Fruit fly (Drosophila melanogaster) S2 (cell line): ENCODE data around the gene Rcd-1.
A peak's percentile ranks its signal among the peaks of the same experiment; 100 is the strongest.

ENCODE experiments used
- CG8478 ChIP-seq: fragments of >200 bp; optimal IDR thresholded peaks from 2 replicates; lab custom pipeline; 2018
- CTCF ChIP-seq, 2 experiments: fragments of >200 bp; optimal IDR thresholded peaks; 2 replicates each; lab custom pipeline; 2018

The Rcd-1 gene

DNA sequence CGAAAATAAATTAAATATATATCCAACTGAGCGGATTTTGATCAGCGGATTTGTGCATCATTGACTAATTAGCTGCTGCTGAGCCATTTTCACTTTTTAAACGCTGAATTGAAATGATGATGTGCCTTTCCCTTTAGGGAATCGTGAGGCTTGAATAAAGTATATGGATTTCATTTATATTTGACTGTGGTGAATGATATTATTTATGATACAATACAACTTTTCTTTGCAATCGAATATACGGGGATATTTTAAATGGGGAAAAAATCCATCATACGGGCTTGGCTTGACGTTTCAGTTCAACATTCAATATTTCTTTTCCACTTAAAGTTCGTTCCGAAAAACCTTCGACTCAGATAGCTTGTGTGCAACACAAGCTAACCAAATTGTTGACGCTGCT is 27.3 kb upstream of the Rcd-1 start, which contains the start of the genes Shawn and Tyler:
Shawn (plus strand) TSS at position 301 of the 400 bp plus-strand sequence.
Tyler (plus strand) TSS at position 301 of the 400 bp plus-strand sequence.
- no peak for TF ChIP-seq CTCF (optimal IDR thresholded peaks at IDR 0.05; lab: Kevin White, UChicago)

DNA sequence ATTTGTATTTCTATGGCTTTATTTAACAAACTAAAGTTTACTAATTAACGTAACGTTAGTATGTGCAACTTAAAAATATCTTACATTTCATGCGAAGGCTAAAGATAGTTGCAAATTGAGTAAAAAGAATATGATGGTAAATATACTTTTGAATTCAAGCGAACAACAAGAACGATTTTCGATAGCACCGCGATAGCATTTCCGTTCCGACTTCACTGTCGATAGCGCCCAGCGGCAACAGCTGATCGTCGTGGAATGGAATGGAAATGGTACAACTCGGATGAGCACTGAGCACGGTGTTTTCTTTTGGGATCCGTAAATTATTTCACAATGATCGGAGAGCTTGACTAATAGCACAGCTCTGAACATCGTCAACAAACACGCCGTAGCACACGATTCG is 25.1 kb upstream of the Rcd-1 start:
- no peak for TF ChIP-seq CG8478
- TF ChIP-seq CTCF (optimal IDR thresholded peaks at IDR 0.05; lab: Kevin White, UChicago) = no peak

DNA sequence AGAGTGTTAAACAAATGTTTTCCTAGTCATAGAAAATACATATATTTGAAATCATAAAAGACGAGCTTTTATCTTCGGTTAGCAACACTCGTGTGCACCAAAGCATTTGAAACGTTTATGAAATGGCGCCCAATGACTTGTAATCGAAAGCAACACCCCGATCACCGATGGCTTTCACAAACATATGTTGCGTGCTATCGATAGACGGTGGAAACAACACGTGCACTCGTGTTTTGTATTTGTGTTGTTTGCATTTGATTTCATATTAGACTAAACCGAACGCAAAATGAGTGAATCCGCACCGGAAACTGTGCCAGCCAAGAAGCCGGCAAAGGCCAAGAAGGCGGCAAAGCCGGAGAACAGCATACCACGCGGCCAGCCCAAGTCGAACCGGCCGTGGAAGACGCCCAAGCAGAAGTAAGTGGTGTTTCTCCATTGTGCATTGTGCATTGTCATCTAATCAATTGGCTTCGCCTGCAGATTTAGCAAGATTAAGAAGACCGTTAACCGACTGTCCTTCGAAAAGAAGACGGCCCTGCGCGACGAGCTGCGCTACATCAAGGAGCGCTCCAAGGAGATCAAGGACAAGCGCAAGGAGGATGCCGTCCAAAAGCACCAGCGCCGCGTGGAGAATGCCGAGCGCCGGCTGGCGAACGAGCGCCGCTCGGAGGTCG is 22.4 kb upstream of the Rcd-1 start, which contains the start of gene CG14210:
CG14210 (plus strand) TSS at position 207 of the 674 bp plus-strand sequence.
- no peak for TF ChIP-seq CG8478
- TF ChIP-seq CTCF (optimal IDR thresholded peaks at IDR 0.05; lab: Kevin White, UChicago) = no peak

DNA sequence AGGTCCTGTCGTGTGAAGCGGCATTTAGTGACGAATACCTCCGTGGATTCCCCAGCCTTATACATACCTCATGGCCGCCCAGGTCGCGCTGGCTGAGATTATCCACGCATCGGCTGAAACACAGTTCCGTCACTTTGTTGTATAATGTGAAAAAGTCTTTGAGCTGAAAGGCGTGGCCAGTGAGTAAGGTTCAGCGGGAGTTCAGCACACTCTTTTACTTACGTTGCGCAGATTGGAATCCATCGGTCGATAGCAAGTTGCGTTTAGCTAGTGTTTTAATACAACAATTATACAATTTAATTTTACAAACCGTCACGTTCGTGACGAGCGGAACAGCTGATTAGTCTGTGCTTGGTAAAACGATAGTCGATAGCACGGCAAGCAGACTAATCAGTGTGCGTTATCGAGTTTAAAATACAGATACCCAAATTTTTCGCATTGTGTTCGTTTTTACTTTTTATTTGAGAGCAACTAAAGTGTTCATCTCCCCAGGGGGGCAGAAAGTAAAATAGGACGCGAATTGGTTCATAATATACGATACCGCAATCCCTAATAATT is 20.3 kb upstream of the Rcd-1 start, which contains the start of the genes Pstk and Tim9b:
Pstk (minus strand) TSS at position 355 of the 558 bp plus-strand sequence.
Tim9b (minus strand) TSS at position 355 of the 558 bp plus-strand sequence.
- TF ChIP-seq CTCF (optimal IDR thresholded peaks at IDR 0.05; lab: Kevin White, UChicago) = no peak
- no peak for TF ChIP-seq CG8478

DNA sequence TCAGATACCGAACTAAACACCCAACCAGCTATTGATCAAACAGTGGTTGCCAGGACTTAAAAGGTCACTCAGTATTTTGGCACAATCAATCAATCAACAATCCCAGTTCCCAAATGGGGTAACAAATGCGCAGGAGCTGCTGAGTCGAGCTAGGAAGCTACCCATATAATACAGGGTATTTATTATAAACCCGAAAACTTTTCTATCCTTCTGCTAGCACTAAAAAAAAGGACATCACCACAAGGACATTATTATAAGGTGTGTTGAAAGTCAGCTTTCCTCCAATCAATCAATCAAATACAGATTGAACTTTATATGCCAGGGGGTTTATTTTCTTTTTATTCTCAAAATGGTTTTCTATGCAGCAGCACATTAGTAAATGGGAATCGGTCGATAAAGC is 17.4 kb upstream of the Rcd-1 start, which contains the start of gene CG14221:
CG14221 (minus strand) TSS at position 101 of the 400 bp plus-strand sequence.
- TF ChIP-seq CTCF (optimal IDR thresholded peaks at IDR 0.05; lab: Kevin White, UChicago) (no peak), CG8478 (no peak)

DNA sequence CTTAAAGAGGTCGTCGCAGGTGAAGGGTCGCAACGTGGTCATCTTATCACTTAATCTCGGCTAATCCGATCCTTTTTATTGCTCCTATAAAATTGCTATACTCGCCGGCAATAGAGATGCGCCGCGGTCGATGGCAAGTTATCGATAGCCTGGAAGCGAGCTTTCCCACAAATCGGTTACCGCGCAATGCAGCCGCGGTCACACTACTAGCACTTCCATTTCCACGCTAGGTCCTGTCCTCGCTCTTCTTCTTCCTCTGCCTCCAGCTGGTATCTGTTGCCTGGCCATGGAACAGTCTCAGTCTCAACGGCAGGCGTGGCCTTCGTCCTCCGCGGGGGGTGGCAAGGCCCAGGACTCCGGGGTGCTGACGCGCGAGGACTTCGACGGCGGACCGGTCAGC is 15.6 kb upstream of the Rcd-1 start, which contains the start of the genes Naa20A and MKP-4:
Naa20A (minus strand) TSS at position 151 of the 400 bp plus-strand sequence.
MKP-4 (plus strand) TSS at position 191 of the 400 bp plus-strand sequence.
- TF ChIP-seq CTCF (optimal IDR thresholded peaks at IDR 0.05; lab: Kevin White, UChicago) = no peak
- TF ChIP-seq CG8478 = no peak

DNA sequence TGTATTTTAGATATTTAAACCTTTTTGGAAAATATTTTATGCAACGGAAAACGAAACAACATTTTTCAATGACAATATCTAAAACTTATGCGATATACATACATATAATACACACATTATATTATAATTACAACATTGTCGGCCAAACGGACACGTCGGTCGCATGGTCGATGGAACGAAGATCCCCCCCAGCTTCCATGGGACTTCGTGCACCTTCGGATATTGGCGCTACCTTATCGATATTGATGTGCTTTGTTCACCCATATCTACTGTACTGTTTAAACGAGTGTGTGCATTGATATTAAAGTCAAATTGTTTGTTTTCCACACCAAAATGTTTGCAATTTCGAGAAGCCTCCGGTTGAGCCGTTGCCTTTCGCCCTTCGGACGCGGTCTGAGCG is 13.2 kb upstream of the Rcd-1 start, which contains the start of gene CG14212:
CG14212 (plus strand) TSS at position 301 of the 400 bp plus-strand sequence.
- TF ChIP-seq CG8478 = no peak
- no peak for TF ChIP-seq CTCF (optimal IDR thresholded peaks at IDR 0.05; lab: Kevin White, UChicago)

DNA sequence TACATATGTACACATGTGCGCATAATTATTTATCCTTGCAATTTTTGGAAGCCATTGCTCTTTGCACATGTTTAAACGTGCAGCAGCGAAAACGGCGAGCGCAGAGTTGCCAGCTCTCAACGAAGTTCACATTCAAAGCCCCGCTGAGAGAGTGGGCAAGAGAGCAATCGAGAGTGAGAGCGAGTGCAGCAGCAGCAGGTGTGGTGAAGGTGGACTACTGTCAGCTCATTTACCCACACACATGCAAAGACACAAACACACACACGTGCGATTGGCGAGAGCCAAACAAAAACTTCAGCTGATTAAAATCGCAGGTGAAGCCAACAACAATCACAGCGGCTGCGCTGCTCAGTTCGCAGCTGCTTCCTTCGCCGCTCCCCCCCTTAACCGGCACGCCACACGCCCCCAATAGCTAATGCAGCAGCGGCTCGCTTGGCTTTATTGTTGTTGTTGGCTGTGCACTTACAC is 7.2 kb upstream of the Rcd-1 start:
- TF ChIP-seq CG8478 (no peak), CTCF (optimal IDR thresholded peaks at IDR 0.05; lab: Kevin White, UChicago) (no peak)

DNA sequence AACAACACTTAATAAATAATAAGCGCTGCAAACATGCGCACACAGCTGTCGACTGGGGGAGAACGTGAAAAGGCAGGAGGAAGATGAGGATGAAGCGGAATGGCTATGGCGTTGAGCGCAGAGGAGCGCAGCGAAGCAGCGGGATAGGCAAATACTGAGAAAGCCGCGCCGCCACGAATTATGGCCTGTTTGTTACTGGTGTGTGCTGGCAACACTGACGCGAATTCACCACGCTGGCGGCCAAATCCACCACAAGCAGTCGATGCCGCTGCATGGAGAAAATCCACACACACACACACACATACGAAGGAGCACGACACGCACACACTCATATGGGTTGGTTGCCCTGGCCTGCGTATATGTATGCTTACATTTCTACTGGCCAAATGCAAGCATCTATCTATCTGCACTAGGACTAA is 1.6 kb upstream of the Rcd-1 start:
- no peak for TF ChIP-seq CTCF (optimal IDR thresholded peaks at IDR 0.05; lab: Kevin White, UChicago)
- no peak for TF ChIP-seq CG8478

DNA sequence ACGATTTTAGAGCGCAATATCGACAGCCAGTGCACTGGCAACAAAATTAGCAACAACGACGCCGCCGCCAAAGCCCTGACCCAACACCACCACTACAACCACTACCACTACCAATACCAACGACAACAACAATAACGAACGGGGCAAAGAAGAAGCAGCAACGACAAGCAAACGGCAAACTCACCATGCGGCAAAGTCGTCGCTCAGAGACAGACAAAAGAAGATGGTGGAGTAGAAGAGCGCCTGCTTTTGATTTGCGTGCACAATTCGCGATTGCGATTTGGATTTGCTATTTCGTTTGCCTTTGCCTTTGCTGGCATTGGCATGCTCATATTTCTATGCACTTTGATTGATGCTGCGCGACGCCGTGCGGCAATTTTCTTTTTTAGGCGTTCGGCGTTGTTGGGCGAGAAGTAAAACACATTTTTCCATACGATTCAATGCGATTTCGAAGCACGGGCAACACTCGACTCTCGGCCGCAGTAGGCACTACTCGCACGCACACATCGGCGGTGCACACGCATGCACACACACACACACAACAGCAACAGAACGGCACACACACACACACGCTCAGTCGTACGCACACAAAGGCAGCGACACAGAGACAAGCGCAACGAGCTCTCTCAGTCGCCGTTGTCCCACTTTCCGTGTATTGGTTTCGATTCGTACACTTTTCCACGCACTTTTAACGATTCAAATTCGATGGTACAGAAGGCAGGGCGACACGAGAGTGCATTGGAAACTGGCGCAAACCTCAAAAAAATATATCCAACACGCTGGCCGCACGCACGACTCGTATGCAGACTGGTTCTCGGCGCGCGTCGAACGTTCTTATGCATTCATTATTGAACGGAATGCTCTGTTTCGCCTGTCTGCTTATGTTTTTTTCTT is 886 bp upstream of the Rcd-1 start:
- TF ChIP-seq CG8478 = peak; percentile 53
- TF ChIP-seq CTCF (optimal IDR thresholded peaks at IDR 0.05; lab: Kevin White, UChicago) = no peak

DNA sequence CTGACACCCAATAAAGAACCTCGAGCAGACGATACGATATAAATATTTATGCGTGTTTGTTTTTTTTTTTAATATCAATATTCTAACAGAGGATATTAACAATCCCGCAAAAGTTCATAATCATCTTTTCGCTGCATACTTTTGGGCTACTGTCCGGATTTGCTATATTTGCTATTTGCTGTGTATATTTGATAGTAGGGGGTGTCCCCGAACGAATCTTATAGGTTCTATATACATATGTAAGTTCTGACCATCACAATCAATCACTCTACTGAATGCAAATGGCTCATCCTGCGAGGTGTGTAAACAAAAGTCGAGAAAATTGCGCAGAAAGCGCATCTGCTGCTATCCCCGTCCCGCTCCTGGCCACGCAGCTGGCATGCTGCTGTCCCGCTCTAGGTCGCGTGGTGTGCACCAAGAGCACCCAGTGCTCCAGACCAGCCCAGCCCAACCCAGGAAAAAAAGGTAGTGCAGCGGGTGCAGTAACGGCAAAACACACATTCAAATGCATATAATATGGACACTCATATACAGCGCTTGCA is 2.2 kb downstream of the Rcd-1 start:
- no peak for TF ChIP-seq CTCF (optimal IDR thresholded peaks at IDR 0.05; lab: Kevin White, UChicago)

DNA sequence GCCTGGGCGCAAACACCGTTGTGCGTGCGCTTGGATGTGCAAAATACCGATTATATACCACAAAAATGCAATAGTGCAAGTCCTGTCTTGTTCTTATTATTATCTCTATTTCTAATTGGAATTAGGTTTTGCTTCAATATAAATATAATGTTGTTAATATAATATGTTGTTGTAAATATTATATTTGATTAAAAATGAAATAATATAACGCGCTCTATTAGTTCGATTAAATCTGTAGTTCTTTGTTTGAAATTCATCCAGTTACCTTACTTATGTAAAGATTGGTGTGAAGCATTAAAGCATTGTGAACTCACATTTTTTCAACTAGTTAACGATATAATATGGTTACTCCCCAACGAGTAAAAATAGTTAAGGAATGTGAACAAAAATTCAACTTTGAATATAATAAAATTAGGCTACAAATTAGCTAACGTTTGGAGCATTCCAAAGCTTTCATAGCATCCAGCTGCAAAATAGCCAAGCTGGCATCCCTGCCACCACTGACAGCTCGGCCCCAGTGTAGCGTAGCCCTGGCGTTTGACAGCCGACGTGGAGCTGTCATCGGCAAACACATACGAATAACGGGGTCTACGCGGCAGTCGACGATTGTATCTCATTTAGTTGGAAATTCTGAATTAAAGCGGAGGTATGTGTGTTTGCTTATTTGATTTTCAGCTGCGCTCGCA is 4.4 kb downstream of the Rcd-1 start, which contains the start of the genes CG12237 and Sec61gamma:
CG12237 (minus strand) TSS at position 51 of the 686 bp plus-strand sequence.
Sec61gamma (plus strand) TSS at position 509 of the 686 bp plus-strand sequence.
- TF ChIP-seq CTCF (optimal IDR thresholded peaks at IDR 0.05; lab: Kevin White, UChicago) (no peak), CG8478 (no peak)

DNA sequence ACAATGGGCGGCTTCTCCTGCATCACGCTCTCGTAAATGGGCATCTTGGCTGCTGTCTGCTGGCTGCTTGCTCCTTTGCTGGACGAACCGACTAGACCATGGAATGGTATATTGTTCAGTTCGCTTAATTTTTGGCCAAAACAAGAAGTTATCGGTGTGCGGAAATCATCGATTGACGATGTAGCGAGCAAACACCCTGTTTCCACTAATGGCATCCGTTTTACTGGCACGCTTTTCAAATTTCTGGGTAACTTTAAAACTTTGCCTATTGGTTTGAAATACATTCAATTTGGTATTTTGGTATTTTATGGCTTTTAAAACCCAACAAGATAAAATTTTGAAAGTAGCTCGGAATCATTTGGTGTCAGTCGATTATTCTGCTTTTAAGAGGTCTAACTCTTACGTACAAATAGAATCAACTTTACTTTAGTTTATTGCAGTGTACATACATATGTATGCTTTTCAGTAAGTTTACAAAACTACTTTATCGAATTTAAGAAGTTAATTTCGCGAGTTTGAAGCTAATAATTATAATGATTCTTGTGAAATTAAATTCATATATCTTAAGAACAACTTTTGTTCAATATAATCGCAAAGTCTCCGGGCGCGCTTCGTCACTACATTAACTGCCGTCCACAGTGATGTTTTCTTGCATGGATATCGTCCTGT is 7.4 kb downstream of the Rcd-1 start, which contains the start of gene Arp10:
Arp10 (minus strand) TSS at position 304 of the 669 bp plus-strand sequence.
- TF ChIP-seq CTCF (optimal IDR thresholded peaks at IDR 0.05; lab: Kevin White, UChicago) (no peak), CG8478 (no peak)
